Fruit fly (Drosophila melanogaster): ENCODE data around the gene Nna1.
A peak's percentile ranks its signal among the peaks of the same experiment; 100 is the strongest.

The Nna1 gene

DNA sequence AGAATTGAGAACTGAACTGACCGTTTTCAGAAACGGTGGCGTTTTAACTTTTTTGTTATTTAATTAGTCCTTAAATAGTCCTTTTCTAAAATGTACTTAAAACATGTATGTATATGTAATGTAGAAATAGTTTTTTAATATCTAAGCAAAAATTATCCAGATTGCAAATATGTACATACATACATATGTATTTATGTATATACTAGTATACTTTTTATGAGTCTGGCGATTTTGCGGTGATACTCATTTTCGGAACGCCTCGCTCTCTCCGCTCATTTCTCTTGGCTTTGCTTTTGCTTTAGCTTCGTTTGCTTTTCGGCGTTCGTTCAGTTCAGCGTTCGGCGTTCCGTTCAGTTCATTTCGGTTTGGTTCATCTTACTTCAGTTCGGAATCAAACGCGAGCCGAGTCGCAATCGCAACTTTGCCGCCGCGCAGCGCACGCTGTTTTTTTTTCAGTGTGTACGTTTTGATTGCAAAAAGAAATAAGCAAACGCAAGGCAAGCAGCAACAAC, 70.3 kb downstream of the Nna1 start, which contains the start of gene rdgB (continued):
- TF ChIP-seq nau (GFP tag; optimal IDR thresholded peaks at IDR 0.05) (peak; percentile 70), Kr (GFP tag; optimal IDR thresholded peaks at IDR 0.05) (no peak), zen2 (GFP tag; IDR thresholded peaks at IDR 0.05; ENCODE audit: partially characterized antibody) (no peak), sima (GFP tag; optimal IDR thresholded peaks at IDR 0.05) (no peak), CG12236 (GFP tag; optimal IDR thresholded peaks at IDR 0.05) (no peak), Tbp (GFP tag; optimal IDR thresholded peaks at IDR 0.05) (no peak), seq (GFP tag; IDR thresholded peaks at IDR 0.05) (peak; percentile 33; the same call in 1 of the 2 replicates), nerfin-1 (tag; optimal IDR thresholded peaks at IDR 0.05) (peak; percentile 73), Sin3A (optimal IDR thresholded peaks at IDR 0.05) (no peak), HmgZ (tag; optimal IDR thresholded peaks at IDR 0.05) (peak; percentile 65), sqz (GFP tag; optimal IDR thresholded peaks at IDR 0.05) (peak; percentile 73), eyg (GFP tag; optimal IDR thresholded peaks at IDR 0.05) (no peak), tgo (GFP tag; IDR thresholded peaks at IDR 0.05) (peak; percentile 71), CG33557 (GFP tag; optimal IDR thresholded peaks at IDR 0.05) (peak; percentile 43), zf30C (GFP tag; optimal IDR thresholded peaks at IDR 0.05) (peak; percentile 83), slou (GFP tag; optimal IDR thresholded peaks at IDR 0.05) (peak; percentile 59), CG10274 (GFP tag; optimal IDR thresholded peaks at IDR 0.05) (peak; percentile 60), Dip3 (GFP tag; optimal IDR thresholded peaks at IDR 0.05) (peak; percentile 42), klu (GFP tag; IDR thresholded peaks at IDR 0.05) (peak; percentile 62; the same call in 1 of the 2 replicates), Doc2 (GFP tag; IDR thresholded peaks at IDR 0.05) (no peak), CG2116 (GFP tag; optimal IDR thresholded peaks at IDR 0.05) (peak; percentile 48), Opbp (GFP tag; IDR thresholded peaks at IDR 0.05; ENCODE audit: partially characterized antibody) (no peak), yki (optimal IDR thresholded peaks at IDR 0.05) (no peak), fd96Cb (tag; optimal IDR thresholded peaks at IDR 0.05) (peak; percentile 82), CG17359 (tag; optimal IDR thresholded peaks at IDR 0.05) (peak; percentile 80), hkb (optimal IDR thresholded peaks at IDR 0.05) (no peak), hkb (GFP tag; IDR thresholded peaks at IDR 0.05) (peak; percentile 82), NC2α (GFP tag; optimal IDR thresholded peaks at IDR 0.05) (peak; percentile 3), Jarid2 (GFP tag; optimal IDR thresholded peaks at IDR 0.05) (peak; percentile 89), onecut (GFP tag; IDR thresholded peaks at IDR 0.05) (peak; percentile 55), ash1 (GFP tag; optimal IDR thresholded peaks at IDR 0.05) (no peak), CG15601 (tag; optimal IDR thresholded peaks at IDR 0.05) (peak; percentile 78), D19A (tag; optimal IDR thresholded peaks at IDR 0.05) (peak; percentile 60), pfk (GFP tag; optimal IDR thresholded peaks at IDR 0.05) (peak; percentile 77), CG11247 (GFP tag; IDR thresholded peaks at IDR 0.05) (peak; percentile 77), tup (GFP tag; optimal IDR thresholded peaks at IDR 0.05) (no peak), ab (GFP tag; optimal IDR thresholded peaks at IDR 0.05) (peak; percentile 7), inv (GFP tag; IDR thresholded peaks at IDR 0.05; ENCODE audit: partially characterized antibody) (no peak), CG11504 (tag; optimal IDR thresholded peaks at IDR 0.05) (peak; percentile 88), CG18619 (GFP tag; optimal IDR thresholded peaks at IDR 0.05) (peak; percentile 83), scrt (GFP tag; optimal IDR thresholded peaks at IDR 0.05) (peak; percentile 58), wdn (GFP tag; IDR thresholded peaks at IDR 0.05) (no peak), CG12769 (tag; optimal IDR thresholded peaks at IDR 0.05) (peak; percentile 67), gsb-n (tag; optimal IDR thresholded peaks at IDR 0.05) (peak; percentile 69), tx (GFP tag; optimal IDR thresholded peaks at IDR 0.05) (no peak), CG13775 (GFP tag; optimal IDR thresholded peaks at IDR 0.05) (peak; percentile 81), da (GFP tag; optimal IDR thresholded peaks at IDR 0.05) (no peak), schlank (tag; optimal IDR thresholded peaks at IDR 0.05) (peak; percentile 3), CG2712 (tag; optimal IDR thresholded peaks at IDR 0.05) (peak; percentile 85), CG14965 (GFP tag; optimal IDR thresholded peaks at IDR 0.05; ENCODE audit: borderline replicate concordance) (no peak), Sox100B (GFP tag; optimal IDR thresholded peaks at IDR 0.05) (peak; percentile 92)
